Worm (Caenorhabditis elegans) whole organism, L4 larva: ENCODE measurements around the gene C01G12.13.

Source experiments
- F49E8.2 ChIP-seq: sonication (generic microtip); optimal IDR thresholded peaks from 2 replicates; lab custom pipeline; 2016; ENCODE audit warnings: missing compliant biosample characterization, mild to moderate bottlenecking, missing genetic modification characterization, borderline replicate concordance
- R02D3.7 ChIP-seq: fragments of 150-350 bp; sonication (generic microtip); optimal IDR thresholded peaks from 3 replicates; lab custom pipeline; 2014; ENCODE audit warnings: missing biosample characterization, missing genetic modification characterization
- Y105C5A.15 ChIP-seq: fragments of 200-800 bp; sonication (Bioruptor generic); IDR thresholded peaks from 2 replicates; pipeline ENCODE4 v1.3.6; 2022; ENCODE audit warnings: missing genetic modification characterization, missing compliant biosample characterization
- Y75B8A.6 ChIP-seq: fragments of 200-800 bp; sonication (Bioruptor generic); IDR thresholded peaks from 2 replicates; pipeline ENCODE4 v1.3.6; 2022; ENCODE audit warnings: missing genetic modification reagents, missing genetic modification characterization, missing compliant biosample characterization
- ZK546.5 ChIP-seq, 2 experiments: sonication (generic microtip); optimal IDR thresholded peaks; 2 replicates each; lab custom pipeline; 2017; ENCODE audit warnings: missing biosample characterization in 2 of 2, missing genetic modification characterization in 2 of 2
- aha-1 ChIP-seq: fragments of 150-350 bp; peaks from one replicate; lab custom pipeline; 2014; ENCODE audit warnings: missing biosample characterization, missing genetic modification characterization
- attf-4 ChIP-seq: sonication (generic microtip); optimal IDR thresholded peaks from 3 replicates; lab custom pipeline; 2017; ENCODE audit warnings: missing biosample characterization, missing genetic modification characterization
- ceh-20 ChIP-seq: fragments of 200-800 bp; sonication (Bioruptor generic); IDR thresholded peaks from 2 replicates; pipeline ENCODE4 v1.3.6; 2022; ENCODE audit warnings: missing genetic modification reagents, missing genetic modification characterization, missing compliant biosample characterization
- ceh-28 ChIP-seq: fragments of 150-350 bp; optimal IDR thresholded peaks from 2 replicates; lab custom pipeline; 2014; ENCODE audit warnings: missing biosample characterization, missing genetic modification reagents, missing genetic modification characterization
- daf-16 ChIP-seq, 3 experiments: sonication (generic microtip); optimal IDR thresholded peaks; 2 replicates each; lab custom pipeline; 2016 to 2017; ENCODE audit warnings: missing genetic modification characterization in 3 of 3, missing genetic modification reagents in 3 of 3, mild to moderate bottlenecking in 2 of 3, missing compliant biosample characterization in 2 of 3, missing biosample characterization in 1 of 3, moderate library complexity in 1 of 3
- dmd-8 ChIP-seq: fragments of 200-800 bp; sonication (Bioruptor generic); IDR thresholded peaks from 2 replicates; pipeline ENCODE4 v1.3.6; 2022; ENCODE audit warnings: missing genetic modification characterization, missing compliant biosample characterization
- dpl-1 ChIP-seq: fragments of 150-350 bp; optimal IDR thresholded peaks from 2 replicates; lab custom pipeline; 2014; ENCODE audit warnings: missing biosample characterization, missing genetic modification reagents, missing genetic modification characterization
- gei-8 ChIP-seq: fragments of 200-800 bp; sonication (Bioruptor generic); optimal IDR thresholded peaks from 2 replicates; lab custom pipeline; 2018; ENCODE audit warnings: mild to moderate bottlenecking, missing genetic modification characterization, missing compliant biosample characterization
- hlh-11 ChIP-seq: fragments of 200-800 bp; sonication (Bioruptor generic); optimal IDR thresholded peaks from 2 replicates; lab custom pipeline; 2018; ENCODE audit warnings: mild to moderate bottlenecking, missing genetic modification characterization, missing compliant biosample characterization
- lim-7 ChIP-seq: fragments of 200-800 bp; sonication (Bioruptor generic); IDR thresholded peaks from 2 replicates; pipeline ENCODE4 v1.3.6; 2022; ENCODE audit warnings: missing genetic modification characterization, missing compliant biosample characterization
- lin-1 ChIP-seq: fragments of 200-800 bp; sonication (Bioruptor generic); IDR thresholded peaks from 2 replicates; pipeline ENCODE4 v1.3.6; 2022; ENCODE audit warnings: missing genetic modification reagents, missing genetic modification characterization, missing compliant biosample characterization
- lin-38 ChIP-seq: fragments of 200-800 bp; sonication (Bioruptor generic); IDR thresholded peaks from 2 replicates; pipeline ENCODE4 v1.3.6; 2022; ENCODE audit warnings: missing genetic modification reagents, missing genetic modification characterization, missing compliant biosample characterization
- lin-39 ChIP-seq: fragments of 150-350 bp; optimal IDR thresholded peaks from 2 replicates; lab custom pipeline; 2014; ENCODE audit warnings: missing biosample characterization, missing genetic modification reagents, missing genetic modification characterization
- nhr-11 ChIP-seq: fragments of 150-350 bp; optimal IDR thresholded peaks from 2 replicates; lab custom pipeline; 2014; ENCODE audit warnings: missing biosample characterization, missing genetic modification characterization
- nhr-111 ChIP-seq: fragments of 200-800 bp; sonication (Bioruptor generic); optimal IDR thresholded peaks from 2 replicates; lab custom pipeline; 2018; ENCODE audit warnings: mild to moderate bottlenecking, missing genetic modification characterization, missing compliant biosample characterization
- nhr-28 ChIP-seq: fragments of 150-350 bp; optimal IDR thresholded peaks from 2 replicates; lab custom pipeline; 2014; ENCODE audit warnings: missing biosample characterization, missing genetic modification characterization
- nhr-41 ChIP-seq: fragments of 200-800 bp; sonication (Bioruptor generic); IDR thresholded peaks from 2 replicates; pipeline ENCODE4 v1.3.6; 2022; ENCODE audit warnings: missing genetic modification reagents, missing genetic modification characterization, missing compliant biosample characterization
- nhr-42 ChIP-seq: fragments of 200-800 bp; sonication (Bioruptor generic); IDR thresholded peaks from 2 replicates; pipeline ENCODE4 v1.3.6; 2022; ENCODE audit warnings: missing genetic modification characterization, missing compliant biosample characterization
- nhr-76 ChIP-seq: fragments of 150-350 bp; optimal IDR thresholded peaks from 2 replicates; lab custom pipeline; 2014; ENCODE audit warnings: missing biosample characterization, missing genetic modification characterization
- pha-4 ChIP-seq, 2 experiments: fragments of 150-350 bp in 1 of 2; fragments of 200-800 bp in 1 of 2; sonication (Bioruptor generic) in 1 of 2; IDR thresholded peaks in 1 of 2; optimal IDR thresholded peaks in 1 of 2; 2 replicates each; pipeline versions ENCODE4 v1.3.6 to Lab custom; 2014 to 2022; ENCODE audit warnings: missing genetic modification characterization in 2 of 2, missing genetic modification reagents in 2 of 2, missing biosample characterization in 1 of 2, missing compliant biosample characterization in 1 of 2
- php-3 ChIP-seq: fragments of 200-800 bp; sonication (Bioruptor generic); IDR thresholded peaks from 2 replicates; pipeline ENCODE4 v1.3.6; 2022; ENCODE audit warnings: missing genetic modification reagents, missing genetic modification characterization, missing compliant biosample characterization
- pqm-1 ChIP-seq: sonication (generic microtip); optimal IDR thresholded peaks from 2 replicates; lab custom pipeline; 2017; ENCODE audit warnings: missing biosample characterization, missing genetic modification characterization
- saeg-2 ChIP-seq: fragments of 200-800 bp; sonication (Bioruptor generic); IDR thresholded peaks from 2 replicates; pipeline ENCODE4 v1.3.6; 2022; ENCODE audit warnings: missing genetic modification reagents, missing genetic modification characterization, missing compliant biosample characterization
- sdz-12 ChIP-seq: fragments of 200-800 bp; sonication (Bioruptor generic); optimal IDR thresholded peaks from 2 replicates; lab custom pipeline; 2018; ENCODE audit warnings: mild to moderate bottlenecking, missing genetic modification characterization, missing compliant biosample characterization
- set-16 ChIP-seq: fragments of 200-800 bp; sonication (Bioruptor generic); IDR thresholded peaks from 2 replicates; pipeline ENCODE4 v1.3.6; 2022; ENCODE audit warnings: missing genetic modification reagents, missing genetic modification characterization, missing compliant biosample characterization
- unc-39 ChIP-seq: sonication (generic microtip); optimal IDR thresholded peaks from 2 replicates; lab custom pipeline; 2017; ENCODE audit warnings: missing biosample characterization, missing genetic modification characterization
- unc-62 ChIP-seq, 3 experiments: fragments of 150-350 bp in 1 of 3; sonication (generic microtip); optimal IDR thresholded peaks in 2 of 3; peaks in 1 of 3; 1 replicate in 1 of 3; 2 replicates in 2 of 3; lab custom pipeline; 2014 to 2017; ENCODE audit warnings: missing biosample characterization in 3 of 3, missing genetic modification characterization in 3 of 3, missing genetic modification reagents in 3 of 3, missing genotype in 1 of 3
- vab-7 ChIP-seq: fragments of 200-800 bp; sonication (Bioruptor generic); IDR thresholded peaks from 2 replicates; pipeline ENCODE4 v1.3.6; 2022; ENCODE audit warnings: missing genetic modification reagents, missing genetic modification characterization, missing compliant biosample characterization
- zfp-2 ChIP-seq: sonication (generic microtip); optimal IDR thresholded peaks from 2 replicates; lab custom pipeline; 2016; ENCODE audit warnings: mild to moderate bottlenecking, missing genetic modification characterization, missing compliant biosample characterization
- zfp-3 ChIP-seq: fragments of 200-800 bp; sonication (Bioruptor generic); conservative IDR thresholded peaks from 2 replicates; pipeline ENCODE4 v1.3.6; 2022; ENCODE audit warnings: missing genetic modification reagents, missing genetic modification characterization, missing compliant biosample characterization

The C01G12.13 gene

ce11 chrII:14587407-14587806 is 10.9 kb downstream of the C01G12.13 start, which contains the start of gene C01G12.5:
Gene C01G12.5, minus strand, starts transcription at chrII:14587507.
- TF ChIP-seq sdz-12 (GFP tag; lab: Kevin White, UChicago) (no peak), aha-1 (tag; lab: Kevin White, UChicago) (peak; percentile 26), nhr-28 (tag; lab: Kevin White, UChicago) (peak; percentile 24)

- no peak for TF ChIP-seq nhr-41 (GFP tag; lab: Robert Waterston, UW)
- TF ChIP-seq Y75B8A.6 (GFP tag; lab: Robert Waterston, UW), result no peak
- no peak for TF ChIP-seq dmd-8
- no peak for TF ChIP-seq lin-39
- TF ChIP-seq hlh-11 (tag; lab: Kevin White, UChicago), result no peak
- TF ChIP-seq nhr-111 (GFP tag; lab: Kevin White, UChicago), result no peak
- TF ChIP-seq F49E8.2 (tag; lab: Kevin White, UChicago), result no peak
- no peak for TF ChIP-seq zfp-2 (tag; lab: Kevin White, UChicago)
- TF ChIP-seq unc-39 (tag; lab: Kevin White, UChicago), result no peak
- TF ChIP-seq ZK546.5 (tag; optimal IDR thresholded peaks at IDR 0.05; lab: Kevin White, UChicago), result no peak
- TF ChIP-seq attf-4 (tag; lab: Kevin White, UChicago), result no peak
- no peak for TF ChIP-seq lim-7 (GFP tag; lab: Robert Waterston, UW)
- TF ChIP-seq nhr-76 (tag; lab: Kevin White, UChicago), result no peak
Observed at ce11 chrII:14588162-14588561, 11.6 kb downstream of the C01G12.13 start, which contains the start of gene nspb-10. Gene nspb-10, minus strand, starts transcription at chrII:14588262.

ce11 chrII:14591699-14592098 is 15.2 kb downstream of the C01G12.13 start, which contains the start of gene C01G12.7:
Gene C01G12.7, minus strand, starts transcription at chrII:14591893.
- TF ChIP-seq pqm-1 (no peak), nhr-42 (GFP tag; lab: Robert Waterston, UW) (0 out of 2 replicates have a peak, but pooled peaks have one; percentile 13)
- TF ChIP-seq, all 104 proteins: peak for 1

- TF ChIP-seq unc-62 (GFP tag; optimal IDR thresholded peaks at IDR 0.05 in 1 of 2; lab: Kevin White, UChicago), result peak in 1 of 2 experiments; percentile 58
- no peak for TF ChIP-seq unc-62 (tag; optimal IDR thresholded peaks at IDR 0.05; lab: Kevin White, UChicago)
- peak; percentile 64 for TF ChIP-seq nhr-11 (tag; lab: Kevin White, UChicago)
- TF ChIP-seq saeg-2 (GFP tag; lab: Robert Waterston, UW), result no peak
- no peak for TF ChIP-seq R02D3.7 (tag; lab: Kevin White, UChicago)
- TF ChIP-seq F49E8.2 (tag; lab: Kevin White, UChicago), result no peak
- TF ChIP-seq aha-1 (tag; lab: Kevin White, UChicago), result peak; percentile 67
- TF ChIP-seq Y75B8A.6 (GFP tag; lab: Robert Waterston, UW), result no peak
Observed at ce11 chrII:14592629-14593028, 16.1 kb downstream of the C01G12.13 start.

- TF ChIP-seq daf-16 (GFP tag; optimal IDR thresholded peaks at IDR 0.05; lab: Kevin White, UChicago), result no peak
- TF ChIP-seq daf-16 (tag; optimal IDR thresholded peaks at IDR 0.05; lab: Kevin White, UChicago), result no peak
- no peak for TF ChIP-seq gei-8 (GFP tag; lab: Kevin White, UChicago)
- no peak for TF ChIP-seq zfp-3 (GFP tag; lab: Robert Waterston, UW)
- TF ChIP-seq pha-4 (GFP tag; IDR thresholded peaks at IDR 0.05; lab: Robert Waterston, UW), result no peak
- TF ChIP-seq pha-4 (tag; optimal IDR thresholded peaks at IDR 0.05; lab: Kevin White, UChicago), result no peak
- no peak for TF ChIP-seq ceh-20
- TF ChIP-seq R02D3.7 (tag; lab: Kevin White, UChicago), result no peak
- TF ChIP-seq dpl-1 (GFP tag; lab: Kevin White, UChicago), result no peak
- TF ChIP-seq nhr-28 (tag; lab: Kevin White, UChicago), result no peak
- no peak for TF ChIP-seq lin-1 (GFP tag; lab: Robert Waterston, UW)
- no peak for TF ChIP-seq pqm-1
- TF ChIP-seq php-3 (GFP tag; lab: Robert Waterston, UW), result no peak
- TF ChIP-seq vab-7, result no peak
- no peak for TF ChIP-seq ceh-28 (tag; lab: Kevin White, UChicago)
- TF ChIP-seq lin-38, result no peak
- TF ChIP-seq set-16, result no peak
- TF ChIP-seq aha-1 (tag; lab: Kevin White, UChicago), result no peak
- TF ChIP-seq Y105C5A.15 (GFP tag; lab: Robert Waterston, UW), result no peak
- no peak for TF ChIP-seq ZK546.5 (tag; optimal IDR thresholded peaks at IDR 0.05; lab: Kevin White, UChicago)
Observed at ce11 chrII:14593281-14593680, 16.8 kb downstream of the C01G12.13 start, which contains the start of gene catp-4. Gene catp-4, plus strand, starts transcription at chrII:14593581.
